Worm (Caenorhabditis elegans) whole organism, mixed stage, embryonic: ENCODE results near the gene hlh-14.

Source experiments
- M03D4.4 ChIP-seq: sonication (generic microtip); optimal IDR thresholded peaks from 2 replicates; lab custom pipeline; 2017; ENCODE audit warnings: mild to moderate bottlenecking, missing genetic modification characterization, missing compliant biosample characterization
- bed-3 ChIP-seq: fragments of 200-800 bp; sonication (Bioruptor generic); optimal IDR thresholded peaks from 3 replicates; lab custom pipeline; 2018; ENCODE audit warnings: mild to moderate bottlenecking, missing genetic modification characterization, moderate library complexity, missing compliant biosample characterization
- blmp-1 ChIP-seq: fragments of 150-350 bp; optimal IDR thresholded peaks from 2 replicates; lab custom pipeline; 2014; ENCODE audit warnings: missing biosample characterization, missing genetic modification characterization
- ceh-43 ChIP-seq: fragments of 200-800 bp; sonication (Bioruptor generic); optimal IDR thresholded peaks from 2 replicates; lab custom pipeline; 2018; ENCODE audit warnings: mild to moderate bottlenecking, missing genetic modification characterization, moderate library complexity, missing compliant biosample characterization
- ceh-83 ChIP-seq: fragments of 200-800 bp; sonication (Bioruptor generic); optimal IDR thresholded peaks from 2 replicates; lab custom pipeline; 2018; ENCODE audit warnings: mild to moderate bottlenecking, missing genetic modification characterization, missing compliant biosample characterization
- ces-1 ChIP-seq: fragments of 150-350 bp; optimal IDR thresholded peaks from 2 replicates; lab custom pipeline; 2014; ENCODE audit warnings: missing biosample characterization, missing genetic modification reagents, missing genetic modification characterization
- cnd-1 ChIP-seq: fragments of 200-800 bp; sonication (Bioruptor generic); optimal IDR thresholded peaks from 2 replicates; lab custom pipeline; 2018; ENCODE audit warnings: mild to moderate bottlenecking, missing genetic modification characterization, missing compliant biosample characterization
- drap-1 ChIP-seq: fragments of 200-800 bp; sonication (Bioruptor generic); optimal IDR thresholded peaks from 3 replicates; lab custom pipeline; 2018; ENCODE audit warnings: mild to moderate bottlenecking, missing genetic modification characterization, missing compliant biosample characterization
- elt-1 ChIP-seq: sonication (generic microtip); optimal IDR thresholded peaks from 2 replicates; lab custom pipeline; 2017; ENCODE audit warnings: missing genetic modification characterization, mild to moderate bottlenecking, missing compliant biosample characterization, antibody characterized with exemption, moderate library complexity, borderline replicate concordance; ENCODE audit not compliant: insufficient read depth
- elt-3 ChIP-seq: fragments of 150-350 bp; optimal IDR thresholded peaks from 2 replicates; lab custom pipeline; 2014; ENCODE audit warnings: missing biosample characterization, missing genetic modification characterization
- flh-1 ChIP-seq: fragments of 200-800 bp; sonication (Bioruptor generic); optimal IDR thresholded peaks from 2 replicates; lab custom pipeline; 2018; ENCODE audit warnings: mild to moderate bottlenecking, missing genetic modification characterization, moderate library complexity, missing compliant biosample characterization
- lsy-2 ChIP-seq: fragments of 150-350 bp; optimal IDR thresholded peaks from 2 replicates; lab custom pipeline; 2014; ENCODE audit warnings: missing biosample characterization, missing genetic modification characterization
- mab-5 ChIP-seq: fragments of 150-350 bp; optimal IDR thresholded peaks from 2 replicates; lab custom pipeline; 2014; ENCODE audit warnings: missing biosample characterization, missing genetic modification characterization
- mep-1 ChIP-seq: fragments of 150-350 bp; optimal IDR thresholded peaks from 2 replicates; lab custom pipeline; 2017; ENCODE audit warnings: missing biosample characterization, missing genetic modification reagents, missing genetic modification characterization, inconsistent platforms
- mls-2 ChIP-seq: sonication (generic microtip); optimal IDR thresholded peaks from 2 replicates; lab custom pipeline; 2016; ENCODE audit warnings: mild to moderate bottlenecking, missing genetic modification characterization, moderate library complexity, missing compliant biosample characterization
- nhr-12 ChIP-seq: fragments of 150-350 bp; optimal IDR thresholded peaks from 2 replicates; lab custom pipeline; 2014; ENCODE audit warnings: missing biosample characterization, missing genetic modification characterization
- nhr-2 ChIP-seq: fragments of 150-350 bp; optimal IDR thresholded peaks from 2 replicates; lab custom pipeline; 2014; ENCODE audit warnings: missing biosample characterization, missing genetic modification characterization
- nhr-237 ChIP-seq: fragments of 150-350 bp; optimal IDR thresholded peaks from 2 replicates; lab custom pipeline; 2014; ENCODE audit warnings: missing biosample characterization, missing genetic modification characterization
- nhr-28 ChIP-seq: fragments of 150-350 bp; optimal IDR thresholded peaks from 2 replicates; lab custom pipeline; 2014; ENCODE audit warnings: missing biosample characterization, missing genetic modification characterization
- nhr-76 ChIP-seq: sonication (generic microtip); optimal IDR thresholded peaks from 2 replicates; lab custom pipeline; 2017; ENCODE audit warnings: missing biosample characterization, missing genetic modification characterization
- snpc-4 ChIP-seq: fragments of 150-350 bp; optimal IDR thresholded peaks from 2 replicates; lab custom pipeline; 2014; ENCODE audit warnings: missing biosample characterization, missing genetic modification characterization
- tbx-8 ChIP-seq: fragments of 200-800 bp; sonication (Bioruptor generic); optimal IDR thresholded peaks from 2 replicates; lab custom pipeline; 2018; ENCODE audit warnings: mild to moderate bottlenecking, missing genetic modification characterization, moderate library complexity, missing compliant biosample characterization
- unc-120 ChIP-seq: sonication (generic microtip); optimal IDR thresholded peaks from 2 replicates; lab custom pipeline; 2017; ENCODE audit warnings: missing genetic modification characterization, missing compliant biosample characterization; ENCODE audit not compliant: poor library complexity, severe bottlenecking
- unc-39 ChIP-seq: fragments of 150-350 bp; optimal IDR thresholded peaks from 2 replicates; lab custom pipeline; 2014; ENCODE audit warnings: missing biosample characterization, missing genetic modification characterization
- unc-62 ChIP-seq: fragments of 150-350 bp; optimal IDR thresholded peaks from 2 replicates; lab custom pipeline; 2014; ENCODE audit warnings: missing biosample characterization, missing genetic modification reagents, missing genetic modification characterization
- zip-8 ChIP-seq: fragments of 150-350 bp; optimal IDR thresholded peaks from 2 replicates; lab custom pipeline; 2014; ENCODE audit warnings: missing biosample characterization, missing genetic modification characterization
- ztf-11 ChIP-seq: fragments of 150-350 bp; optimal IDR thresholded peaks from 2 replicates; lab custom pipeline; 2014; ENCODE audit warnings: missing biosample characterization, missing genetic modification characterization

The hlh-14 gene

DNA sequence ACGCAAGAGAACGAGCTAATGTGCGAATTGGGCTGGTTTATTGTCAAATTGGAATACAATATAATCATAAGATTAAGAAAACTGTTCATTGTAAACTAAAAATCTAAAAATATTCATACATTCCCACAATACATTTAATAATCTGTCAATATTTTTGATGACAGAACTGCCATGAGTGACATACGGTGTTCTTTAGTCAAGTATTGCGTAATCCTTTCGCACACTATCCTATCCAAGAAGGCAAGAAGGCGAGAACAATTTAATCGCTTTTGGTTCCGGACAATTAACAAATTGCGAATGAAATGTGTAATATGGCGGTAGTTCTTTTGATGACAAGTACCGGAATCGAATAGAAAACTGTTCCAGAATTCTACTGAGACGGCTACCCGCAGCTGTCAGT lies 3.8 kb downstream of the hlh-14 start:
- TF ChIP-seq ceh-83 (GFP tag; lab: Kevin White, UChicago) (no peak), nhr-12 (no peak), ztf-11 (tag; lab: Kevin White, UChicago) (no peak), nhr-28 (tag; lab: Kevin White, UChicago) (no peak), nhr-2 (tag; lab: Kevin White, UChicago) (peak; percentile 52), mab-5 (tag; lab: Kevin White, UChicago) (no peak), ces-1 (GFP tag; lab: Kevin White, UChicago) (no peak), tbx-8 (GFP tag; lab: Kevin White, UChicago) (no peak), unc-62 (peak; percentile 69), mep-1 (tag; lab: Kevin White, UChicago) (no peak), zip-8 (tag; lab: Kevin White, UChicago) (peak; percentile 92), nhr-76 (tag; lab: Kevin White, UChicago) (no peak), elt-1 (tag; lab: Kevin White, UChicago) (no peak), elt-3 (no peak), drap-1 (GFP tag; lab: Kevin White, UChicago) (no peak), mls-2 (tag; lab: Kevin White, UChicago) (no peak), nhr-237 (tag; lab: Kevin White, UChicago) (no peak)

DNA sequence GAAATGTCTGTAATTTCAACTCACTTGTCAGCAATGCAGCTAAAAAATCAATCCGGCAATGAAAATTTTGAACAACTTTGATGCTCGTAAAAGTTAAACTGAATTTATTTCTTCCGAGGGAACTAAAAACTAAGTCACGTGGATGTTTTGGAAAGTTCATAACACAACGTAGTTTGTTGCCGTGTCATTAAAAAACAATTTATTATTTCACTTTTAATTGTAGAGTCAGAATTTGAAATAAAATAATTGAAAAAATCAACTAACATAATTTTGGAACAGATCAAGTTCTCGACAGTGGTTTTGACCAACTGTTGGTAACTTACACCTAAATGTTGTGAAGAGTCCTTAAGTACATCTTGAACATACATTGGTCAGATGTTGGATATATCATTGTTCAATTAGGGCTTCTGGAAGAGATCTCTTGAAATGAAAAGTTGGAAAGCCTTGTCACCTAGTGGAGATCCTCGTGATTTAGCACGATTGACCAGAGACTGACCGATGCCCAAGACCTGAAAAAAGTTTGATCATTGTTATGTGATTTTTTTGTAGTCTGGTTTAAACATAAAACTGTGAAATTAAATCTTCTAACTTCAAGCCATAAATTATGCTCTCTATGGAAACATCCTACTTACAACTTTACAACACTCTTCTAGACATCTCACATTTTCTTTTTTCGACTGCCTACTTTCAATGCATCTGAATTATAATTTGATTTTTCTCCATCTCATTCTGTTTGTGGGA lies 8.2 kb downstream of the hlh-14 start, which contains the start of the genes C18A3.7 and C18A3.11:
TSS of gene C18A3.7 (minus strand) at position 101 of the 741 bp plus-strand sequence.
TSS of gene C18A3.11 (plus strand) at position 691 of the 741 bp plus-strand sequence.
- no peak for TF ChIP-seq snpc-4 (tag; lab: Kevin White, UChicago)
- no peak for TF ChIP-seq lsy-2
- TF ChIP-seq ztf-11 (tag; lab: Kevin White, UChicago): no peak
- TF ChIP-seq nhr-2 (tag; lab: Kevin White, UChicago): no peak
- TF ChIP-seq cnd-1 (tag; lab: Kevin White, UChicago): no peak
- TF ChIP-seq ces-1 (GFP tag; lab: Kevin White, UChicago): no peak
- TF ChIP-seq unc-120 (tag; lab: Kevin White, UChicago): no peak
- no peak for TF ChIP-seq ceh-43
- no peak for TF ChIP-seq ceh-83 (GFP tag; lab: Kevin White, UChicago)
- TF ChIP-seq unc-62: no peak
- TF ChIP-seq zip-8 (tag; lab: Kevin White, UChicago): no peak
- TF ChIP-seq tbx-8 (GFP tag; lab: Kevin White, UChicago): no peak
- no peak for TF ChIP-seq elt-3
- TF ChIP-seq M03D4.4 (tag; lab: Kevin White, UChicago): no peak
- TF ChIP-seq blmp-1: no peak

DNA sequence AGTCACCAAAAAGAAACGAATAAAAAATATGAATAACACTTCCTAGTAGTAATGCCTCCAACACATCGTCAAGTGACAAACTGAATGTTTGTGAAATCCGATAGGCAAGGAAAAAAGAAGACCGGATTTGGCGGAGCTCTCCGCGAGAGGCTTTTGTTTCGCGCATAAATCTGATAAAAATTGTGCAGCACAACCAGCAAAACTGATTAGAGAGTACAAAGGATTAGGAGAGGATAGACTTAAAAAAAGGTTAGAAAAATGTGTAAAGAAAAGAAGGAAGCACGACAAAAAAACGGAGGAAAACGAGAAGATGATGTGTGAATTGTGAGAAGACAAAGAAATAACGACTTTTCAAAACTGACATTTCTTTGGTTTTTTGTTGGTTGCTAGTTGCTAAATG lies 11.0 kb downstream of the hlh-14 start, which contains the start of gene rab-3:
TSS of gene rab-3 (minus strand) at position 147 of the 400 bp plus-strand sequence.
- TF ChIP-seq cnd-1 (tag; lab: Kevin White, UChicago) (no peak), ces-1 (GFP tag; lab: Kevin White, UChicago) (peak; percentile 72)

DNA sequence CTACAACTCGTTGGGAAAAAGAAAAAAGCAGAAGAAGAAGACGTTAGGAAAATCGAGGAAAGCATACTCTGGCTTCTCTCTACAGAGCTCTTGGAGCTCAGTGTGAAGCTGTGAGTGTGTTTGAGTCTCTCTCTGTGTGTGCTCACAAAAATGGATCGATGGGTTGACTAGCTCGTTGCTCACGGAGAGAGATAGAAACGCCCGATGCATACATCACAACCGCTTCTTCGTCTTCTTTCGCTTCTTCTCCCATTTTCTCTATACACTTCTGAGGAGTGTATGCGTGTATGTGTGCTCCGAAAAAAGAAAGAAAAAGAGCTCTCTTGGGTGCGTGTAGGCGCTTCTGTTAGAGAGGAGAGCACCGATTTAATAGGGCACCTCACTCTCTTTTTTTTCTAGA lies 13.6 kb downstream of the hlh-14 start:
- no peak for TF ChIP-seq nhr-237 (tag; lab: Kevin White, UChicago)
- TF ChIP-seq mep-1 (tag; lab: Kevin White, UChicago): peak; percentile 25
- TF ChIP-seq ces-1 (GFP tag; lab: Kevin White, UChicago): peak; percentile 63
- TF ChIP-seq unc-39 (tag; lab: Kevin White, UChicago): no peak

DNA sequence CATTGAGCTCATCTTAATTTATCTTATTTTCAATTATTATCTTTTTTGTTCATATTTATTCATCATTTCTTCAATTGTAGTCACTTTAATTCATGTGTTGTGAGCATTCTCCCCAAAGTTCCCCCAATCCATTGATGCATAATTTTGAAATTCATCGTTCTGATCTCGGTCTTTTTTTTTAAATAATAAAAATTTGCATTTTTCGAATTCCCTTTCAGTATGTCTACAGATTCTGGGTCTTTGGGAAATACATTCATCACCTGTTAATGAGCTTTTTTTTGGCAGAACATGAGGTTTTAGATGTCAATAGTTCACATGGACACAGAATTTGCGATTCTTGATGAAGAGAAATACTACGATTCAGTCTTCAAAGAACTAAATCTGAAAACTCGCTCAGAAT lies 18.8 kb downstream of the hlh-14 start, which contains the start of gene damt-1:
TSS of gene damt-1 (plus strand) at position 301 of the 400 bp plus-strand sequence.
- TF ChIP-seq nhr-12: no peak
- no peak for TF ChIP-seq mab-5 (tag; lab: Kevin White, UChicago)
- no peak for TF ChIP-seq nhr-28 (tag; lab: Kevin White, UChicago)
- TF ChIP-seq nhr-237 (tag; lab: Kevin White, UChicago): no peak
- TF ChIP-seq lsy-2: no peak
- no peak for TF ChIP-seq flh-1 (GFP tag; lab: Kevin White, UChicago)
- no peak for TF ChIP-seq unc-39 (tag; lab: Kevin White, UChicago)

DNA sequence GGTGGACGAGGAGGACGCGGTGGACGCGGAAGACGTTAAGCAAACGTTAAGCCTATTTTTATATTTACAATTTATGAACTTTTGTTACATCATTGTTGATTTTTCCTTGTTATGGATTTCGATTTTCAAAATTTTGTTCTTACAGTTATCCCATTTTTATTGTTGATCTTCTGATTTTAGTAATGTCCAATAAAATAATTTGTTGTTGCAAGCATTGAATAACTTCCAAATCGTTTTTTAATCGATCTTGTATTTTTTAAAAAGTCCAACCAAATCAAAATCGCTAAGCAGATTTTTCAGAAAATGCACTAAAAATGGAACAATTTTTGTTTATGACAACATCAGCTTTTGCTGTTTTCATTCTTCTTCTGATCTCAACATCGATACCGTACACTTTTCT lies 20.9 kb downstream of the hlh-14 start, which contains the start of gene zipt-3:
TSS of gene zipt-3 (plus strand) at position 301 of the 400 bp plus-strand sequence.
- no peak for TF ChIP-seq unc-120 (tag; lab: Kevin White, UChicago)
- no peak for TF ChIP-seq bed-3 (GFP tag; lab: Kevin White, UChicago)
- no peak for TF ChIP-seq tbx-8 (GFP tag; lab: Kevin White, UChicago)
- no peak for TF ChIP-seq blmp-1
- no peak for TF ChIP-seq mab-5 (tag; lab: Kevin White, UChicago)
